Fruit fly (Drosophila melanogaster) whole organism, pupa: ENCODE data around the gene CG10565.

Experiments
- CG10348 ChIP-seq: fragments of 200-800 bp; sonication (Bioruptor generic); IDR thresholded peaks from 2 replicates; pipeline ENCODE4 v1.3.6; 2022; ENCODE audit warnings: missing biosample characterization, missing genetic modification characterization
- CG12605 ChIP-seq: fragments of 200-800 bp; sonication (Bioruptor generic); IDR thresholded peaks from 2 replicates; pipeline ENCODE4 v1.3.6; 2022; ENCODE audit warnings: missing biosample characterization, missing genetic modification characterization
- CG13204 ChIP-seq: fragments of 200-800 bp; sonication (Bioruptor generic); optimal IDR thresholded peaks from 2 replicates; lab custom pipeline; 2018; ENCODE audit warnings: missing biosample characterization, mild to moderate bottlenecking, missing genetic modification characterization, moderate library complexity
- CG14655 ChIP-seq: fragments of 200-800 bp; sonication (Bioruptor generic); optimal IDR thresholded peaks from 3 replicates; lab custom pipeline; 2017; ENCODE audit warnings: mild to moderate bottlenecking, missing biosample characterization, missing genetic modification reagents, missing genetic modification characterization
- CG15710 ChIP-seq: fragments of 200-800 bp; sonication (Bioruptor generic); optimal IDR thresholded peaks from 2 replicates; lab custom pipeline; 2018; ENCODE audit warnings: missing biosample characterization, mild to moderate bottlenecking, missing genetic modification characterization, moderate library complexity
- CG17806 ChIP-seq: fragments of 200-800 bp; sonication (Bioruptor generic); optimal IDR thresholded peaks from 2 replicates; lab custom pipeline; 2018; ENCODE audit warnings: missing biosample characterization, mild to moderate bottlenecking, missing genetic modification characterization, moderate library complexity
- CG32121 ChIP-seq: fragments of 200-800 bp; sonication (Bioruptor generic); IDR thresholded peaks from 2 replicates; pipeline ENCODE4 v1.3.6; 2022; ENCODE audit warnings: missing biosample characterization, missing genetic modification characterization
- CG34367 ChIP-seq: fragments of 200-800 bp; sonication (Bioruptor generic); optimal IDR thresholded peaks from 2 replicates; lab custom pipeline; 2018; ENCODE audit warnings: missing biosample characterization, mild to moderate bottlenecking, missing genetic modification characterization
- CG4496 ChIP-seq: fragments of 200-800 bp; sonication (Bioruptor generic); IDR thresholded peaks from 3 replicates; pipeline ENCODE4 v1.3.6; 2022; ENCODE audit warnings: missing biosample characterization, missing genetic modification characterization
- CG8159 ChIP-seq: fragments of 200-800 bp; sonication (Bioruptor generic); optimal IDR thresholded peaks from 3 replicates; lab custom pipeline; 2018; ENCODE audit warnings: missing biosample characterization, mild to moderate bottlenecking, missing genetic modification characterization, moderate library complexity
- CG8301 ChIP-seq: fragments of 200-800 bp; sonication (Bioruptor generic); optimal IDR thresholded peaks from 2 replicates; lab custom pipeline; 2018; ENCODE audit warnings: missing biosample characterization, mild to moderate bottlenecking, missing genetic modification characterization
- CG9948 ChIP-seq: fragments of 200-800 bp; sonication (Bioruptor generic); optimal IDR thresholded peaks from 2 replicates; lab custom pipeline; 2018; ENCODE audit warnings: missing biosample characterization, mild to moderate bottlenecking, missing genetic modification characterization, moderate library complexity
- D1 ChIP-seq: fragments of 200-800 bp; sonication (Bioruptor generic); optimal IDR thresholded peaks from 2 replicates; lab custom pipeline; 2018; ENCODE audit warnings: missing biosample characterization, mild to moderate bottlenecking, missing genetic modification characterization, moderate library complexity
- EcR ChIP-seq: fragments of 200-800 bp; sonication (Bioruptor generic); optimal IDR thresholded peaks from 3 replicates; lab custom pipeline; 2019; ENCODE audit warnings: missing biosample characterization, missing genetic modification characterization, mild to moderate bottlenecking, moderate library complexity, missing genetic modification reagents
- Ets98B ChIP-seq: fragments of 200-800 bp; sonication (Bioruptor generic); IDR thresholded peaks from 2 replicates; pipeline ENCODE4 v1.3.6; 2022; ENCODE audit warnings: missing biosample characterization, missing genetic modification characterization
- Pif1A ChIP-seq: fragments of 200-800 bp; sonication (Bioruptor generic); optimal IDR thresholded peaks from 3 replicates; lab custom pipeline; 2016; ENCODE audit warnings: missing biosample characterization, missing genetic modification characterization
- Pif1B ChIP-seq: fragments of 200-800 bp; sonication (Bioruptor generic); optimal IDR thresholded peaks from 3 replicates; lab custom pipeline; 2016; ENCODE audit warnings: missing biosample characterization, missing genetic modification characterization
- Snoo ChIP-seq: fragments of 200-800 bp; sonication (Bioruptor generic); optimal IDR thresholded peaks from 3 replicates; lab custom pipeline; 2017; ENCODE audit warnings: missing biosample characterization, mild to moderate bottlenecking, missing genetic modification characterization, inconsistent platforms
- fd96Ca ChIP-seq: fragments of 200-800 bp; sonication (Bioruptor generic); IDR thresholded peaks from 3 replicates; pipeline ENCODE4 v1.3.6; 2022; ENCODE audit warnings: missing biosample characterization, missing genetic modification characterization
- gl ChIP-seq: fragments of 200-800 bp; sonication (Bioruptor generic); optimal IDR thresholded peaks from 2 replicates; lab custom pipeline; 2018; ENCODE audit warnings: missing biosample characterization, mild to moderate bottlenecking, missing genetic modification characterization
- rn ChIP-seq: fragments of 200-800 bp; sonication (Bioruptor generic); IDR thresholded peaks from 2 replicates; pipeline ENCODE4 v1.3.6; 2022; ENCODE audit warnings: missing biosample characterization, missing genetic modification characterization

CG10565 gene

DNA sequence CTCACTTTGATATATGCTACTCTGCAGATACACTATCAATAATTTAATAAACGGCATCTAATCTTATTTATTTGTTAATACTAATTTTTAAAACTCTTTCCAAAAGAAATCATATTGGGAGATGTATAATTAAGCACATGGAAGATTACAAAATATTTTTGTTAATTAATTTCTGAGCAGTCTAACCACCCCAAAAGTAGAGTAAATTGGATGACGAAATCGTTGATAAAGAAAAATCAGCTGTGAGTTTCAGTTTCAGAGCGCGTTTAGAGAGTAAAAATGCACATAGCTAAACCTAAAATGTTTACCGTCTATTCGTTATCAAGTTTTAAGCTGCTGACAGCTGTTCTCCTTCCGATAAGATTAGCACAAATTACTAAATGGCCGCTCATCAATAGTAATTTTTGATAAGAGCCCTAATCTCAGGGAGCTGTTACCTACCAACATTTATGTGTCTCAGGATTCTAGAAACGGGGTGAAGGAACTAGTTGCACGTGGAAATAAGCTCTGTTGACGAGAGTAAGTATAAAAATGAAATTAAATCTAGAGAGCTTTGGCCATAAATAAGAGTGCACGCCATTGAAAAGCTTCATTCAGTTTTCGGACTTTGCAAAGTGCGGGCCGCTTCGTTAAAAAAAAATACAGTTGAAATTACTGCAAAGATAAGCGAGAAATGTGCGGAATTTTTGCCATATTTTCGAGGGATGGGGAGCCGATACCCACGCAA, 36.5 kb upstream of the CG10565 start, which contains the start of the genes chb and AsnS:
TSS of gene chb (plus strand) at position 327 of the 727 bp plus-strand sequence.
TSS of gene AsnS (plus strand) at position 592 of the 727 bp plus-strand sequence.
- TF ChIP-seq CG17806 (tag; lab: Kevin White, UChicago) (peak; percentile 89), CG32121 (GFP tag; lab: Robert Waterston, UW) (peak; percentile 89), CG9948 (tag; lab: Kevin White, UChicago) (peak; percentile 82), rn (GFP tag; lab: Robert Waterston, UW) (peak; percentile 58; the same call in 1 of the 2 replicates), CG34367 (tag; lab: Kevin White, UChicago) (peak; percentile 72), CG12605 (GFP tag; lab: Robert Waterston, UW) (peak; percentile 78), CG10348 (GFP tag; lab: Robert Waterston, UW) (peak; percentile 50; the same call in 1 of the 2 replicates), CG13204 (GFP tag; lab: Kevin White, UChicago) (no peak), CG14655 (peak; percentile 50), Snoo (tag; lab: Kevin White, UChicago) (peak; percentile 83), fd96Ca (GFP tag; lab: Robert Waterston, UW) (no peak), Pif1B (GFP tag; lab: Kevin White, UChicago) (peak; percentile 39), CG4496 (GFP tag; lab: Robert Waterston, UW) (peak; percentile 95), CG8159 (tag; lab: Kevin White, UChicago) (peak; percentile 82), Ets98B (GFP tag; lab: Robert Waterston, UW) (peak; percentile 91), EcR (peak; percentile 77), CG15710 (tag; lab: Kevin White, UChicago) (peak; percentile 72), D1 (peak; percentile 75), gl (tag; lab: Kevin White, UChicago) (peak; percentile 46), Pif1A (peak; percentile 73), CG8301 (peak; percentile 69)

DNA sequence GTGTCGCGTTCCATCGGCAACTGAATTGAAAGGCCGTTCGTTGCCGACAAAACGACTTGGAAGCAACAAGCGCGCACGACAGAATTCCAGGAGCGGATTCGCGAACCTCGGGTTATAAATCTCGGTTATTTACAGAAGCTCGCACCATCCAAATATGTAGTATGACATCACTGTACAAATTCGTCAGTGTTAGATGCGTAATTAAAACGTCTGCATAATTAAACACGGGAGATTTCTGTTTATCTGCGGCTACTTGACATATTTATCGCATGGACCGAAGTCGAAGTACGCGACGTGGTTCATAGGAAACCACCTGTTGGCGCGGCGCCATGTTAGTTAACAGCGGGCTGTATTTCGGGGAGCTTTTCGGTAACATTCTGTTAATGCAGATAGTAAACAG, 35.8 kb upstream of the CG10565 start, which contains the start of gene Ac78C:
TSS of gene Ac78C (minus strand) at position 26 of the 400 bp plus-strand sequence.
- TF ChIP-seq CG14655 = peak; percentile 81
- TF ChIP-seq rn (GFP tag; lab: Robert Waterston, UW) = peak; percentile 68
- peak; percentile 67 for TF ChIP-seq CG34367 (tag; lab: Kevin White, UChicago)
- TF ChIP-seq gl (tag; lab: Kevin White, UChicago) = peak; percentile 79
- peak; percentile 91 for TF ChIP-seq Pif1A
- TF ChIP-seq fd96Ca (GFP tag; lab: Robert Waterston, UW) = peak; percentile 93
- TF ChIP-seq Snoo (tag; lab: Kevin White, UChicago) = peak; percentile 87
- peak; percentile 97 for TF ChIP-seq CG4496 (GFP tag; lab: Robert Waterston, UW)
- TF ChIP-seq CG13204 (GFP tag; lab: Kevin White, UChicago) = peak; percentile 42
- peak; percentile 92 for TF ChIP-seq CG12605 (GFP tag; lab: Robert Waterston, UW)
- peak; percentile 80 for TF ChIP-seq CG17806 (tag; lab: Kevin White, UChicago)
- peak; percentile 80 for TF ChIP-seq CG15710 (tag; lab: Kevin White, UChicago)
- peak; percentile 83 for TF ChIP-seq CG8301
- TF ChIP-seq Pif1B (GFP tag; lab: Kevin White, UChicago) = peak; percentile 80
- peak; percentile 47 for TF ChIP-seq D1
- no peak for TF ChIP-seq CG10348 (GFP tag; lab: Robert Waterston, UW)
- peak; percentile 94 for TF ChIP-seq CG32121 (GFP tag; lab: Robert Waterston, UW)
- TF ChIP-seq Ets98B (GFP tag; lab: Robert Waterston, UW) = peak; percentile 93
- peak; percentile 72 for TF ChIP-seq CG8159 (tag; lab: Kevin White, UChicago)
- peak; percentile 75 for TF ChIP-seq CG9948 (tag; lab: Kevin White, UChicago)
- TF ChIP-seq EcR = no peak

DNA sequence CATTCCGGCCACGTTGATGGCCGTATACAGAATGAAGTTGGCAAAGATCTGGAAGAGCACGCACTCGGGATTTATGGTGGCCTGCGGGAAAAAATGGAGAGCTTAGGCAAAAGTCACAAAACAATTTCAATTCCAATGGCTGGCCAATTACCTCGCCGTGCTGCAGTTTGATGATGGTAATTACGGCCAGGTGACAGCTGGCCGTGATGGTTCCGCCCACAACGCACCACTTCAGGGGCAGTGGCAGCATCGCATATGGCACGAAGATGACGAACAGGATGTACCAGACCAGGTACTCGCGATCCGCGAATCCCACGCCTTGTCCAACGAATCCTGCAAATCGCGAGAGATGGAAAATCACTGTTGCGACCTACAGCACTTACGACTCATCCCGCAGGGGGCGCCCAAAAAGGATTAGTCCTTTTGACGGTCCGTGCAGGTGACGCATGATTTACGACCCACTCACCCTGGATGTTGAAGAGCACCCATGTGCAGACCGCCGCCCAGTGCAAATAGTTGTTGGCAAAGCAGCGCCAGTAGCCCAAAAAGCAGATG, 9.8 kb upstream of the CG10565 start:
- no peak for TF ChIP-seq CG8301
- TF ChIP-seq CG32121 (GFP tag; lab: Robert Waterston, UW) = no peak
- no peak for TF ChIP-seq rn (GFP tag; lab: Robert Waterston, UW)
- TF ChIP-seq fd96Ca (GFP tag; lab: Robert Waterston, UW) = no peak
- no peak for TF ChIP-seq CG14655
- TF ChIP-seq CG17806 (tag; lab: Kevin White, UChicago) = no peak
- TF ChIP-seq Pif1A = no peak
- no peak for TF ChIP-seq CG15710 (tag; lab: Kevin White, UChicago)
- TF ChIP-seq CG9948 (tag; lab: Kevin White, UChicago) = no peak
- TF ChIP-seq CG34367 (tag; lab: Kevin White, UChicago) = no peak
- TF ChIP-seq EcR = no peak
- no peak for TF ChIP-seq CG4496 (GFP tag; lab: Robert Waterston, UW)
- no peak for TF ChIP-seq D1

DNA sequence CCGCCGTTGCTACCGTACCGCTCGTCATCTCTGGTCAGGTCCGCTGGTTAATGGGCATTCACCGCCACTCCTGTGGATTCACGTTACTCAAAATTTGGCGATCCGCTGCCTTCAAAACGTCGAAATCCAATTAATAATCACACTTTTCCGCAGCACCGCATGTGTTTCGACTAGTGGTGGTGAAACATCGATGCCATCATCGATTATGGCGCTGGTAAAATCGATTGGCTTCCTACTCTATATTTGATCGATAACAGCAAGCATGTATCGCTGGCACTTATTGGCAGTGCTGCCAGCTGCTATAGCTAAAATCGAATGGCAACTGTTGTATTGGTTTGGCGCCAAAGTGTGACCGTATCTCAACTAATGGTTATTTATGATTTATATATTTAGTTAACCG, 303 bp downstream of the CG10565 start:
- TF ChIP-seq CG12605 (GFP tag; lab: Robert Waterston, UW) (0 out of 2 replicates have a peak, but pooled peaks have one; percentile 13), CG34367 (tag; lab: Kevin White, UChicago) (no peak)
- TF ChIP-seq, all 21 proteins: peak for 1

DNA sequence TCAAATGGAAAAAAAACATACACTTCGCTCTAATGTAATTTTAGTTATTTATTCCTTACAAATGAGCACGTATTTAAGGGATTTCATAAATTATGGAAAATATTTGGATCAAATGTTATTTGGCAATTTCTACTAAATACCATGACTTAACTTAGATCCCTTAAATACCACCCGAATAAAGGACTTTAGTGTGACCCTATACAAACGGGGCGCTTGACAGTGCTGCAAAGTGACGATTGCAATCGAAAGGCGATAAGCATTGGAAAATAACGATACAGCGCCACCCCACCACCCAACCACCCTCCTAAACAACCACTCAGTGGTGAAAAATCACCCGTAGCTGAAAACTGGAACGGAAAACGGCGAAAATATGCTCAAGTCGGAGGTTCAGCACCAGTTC, 4.7 kb downstream of the CG10565 start, which contains the start of gene ICA69:
TSS of gene ICA69 (plus strand) at position 20 of the 400 bp plus-strand sequence.
- no peak for TF ChIP-seq CG8159 (tag; lab: Kevin White, UChicago)
- no peak for TF ChIP-seq Snoo (tag; lab: Kevin White, UChicago)
- no peak for TF ChIP-seq fd96Ca (GFP tag; lab: Robert Waterston, UW)
- no peak for TF ChIP-seq CG14655
- no peak for TF ChIP-seq CG13204 (GFP tag; lab: Kevin White, UChicago)
- TF ChIP-seq Pif1B (GFP tag; lab: Kevin White, UChicago) = no peak
- TF ChIP-seq CG15710 (tag; lab: Kevin White, UChicago) = no peak
- no peak for TF ChIP-seq Ets98B (GFP tag; lab: Robert Waterston, UW)
- TF ChIP-seq CG8301 = no peak
- TF ChIP-seq CG17806 (tag; lab: Kevin White, UChicago) = no peak
- no peak for TF ChIP-seq CG32121 (GFP tag; lab: Robert Waterston, UW)
- TF ChIP-seq gl (tag; lab: Kevin White, UChicago) = no peak
- no peak for TF ChIP-seq EcR
- TF ChIP-seq rn (GFP tag; lab: Robert Waterston, UW) = no peak
- no peak for TF ChIP-seq CG12605 (GFP tag; lab: Robert Waterston, UW)
- TF ChIP-seq CG10348 (GFP tag; lab: Robert Waterston, UW) = no peak
